Worm (Caenorhabditis elegans): ENCODE results near the gene T26H5.4.

DNA sequence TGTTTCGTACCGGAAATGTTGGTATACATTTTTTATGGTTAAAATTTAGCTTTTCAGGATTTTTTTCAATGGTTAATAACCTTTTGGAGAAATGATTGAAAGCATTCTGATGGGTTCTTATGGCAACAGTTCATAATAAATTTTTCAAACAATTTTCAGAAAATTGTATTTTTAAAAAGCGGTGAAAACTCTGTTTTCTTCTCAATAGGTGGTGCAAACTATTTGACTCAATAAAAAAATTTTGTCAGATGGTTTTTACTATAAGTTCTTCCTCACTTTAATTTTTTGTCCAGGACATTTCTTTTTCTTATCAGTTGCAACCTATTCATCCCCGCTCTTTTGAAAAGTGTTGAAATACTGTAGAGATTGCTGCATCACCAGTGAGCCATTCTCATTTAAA lies 364 bp upstream of the T26H5.4 start, which contains the start of gene T26H5.14:
- no peak for TF ChIP-seq nfya-1 (tag; optimal IDR thresholded peaks at IDR 0.05; ENCODE audit: insufficient read depth)
- no peak for TF ChIP-seq elt-1 (tag; optimal IDR thresholded peaks at IDR 0.05)
- TF ChIP-seq zag-1 (tag; optimal IDR thresholded peaks at IDR 0.05), result no peak
- no peak for TF ChIP-seq nhr-12 (tag; optimal IDR thresholded peaks at IDR 0.05)
- TF ChIP-seq ama-1 (optimal IDR thresholded peaks at IDR 0.05), result no peak
- TF ChIP-seq snpc-4 (tag; optimal IDR thresholded peaks at IDR 0.05), result no peak
- no peak for TF ChIP-seq mdl-1 (tag; optimal IDR thresholded peaks at IDR 0.05)
- TF ChIP-seq ztf-11 (tag; optimal IDR thresholded peaks at IDR 0.05), result no peak
- TF ChIP-seq nhr-77 (tag; optimal IDR thresholded peaks at IDR 0.05), result no peak
- TF ChIP-seq jun-1 (tag; optimal IDR thresholded peaks at IDR 0.05), result no peak
- TF ChIP-seq nhr-28 (tag; optimal IDR thresholded peaks at IDR 0.05), result no peak
- no peak for TF ChIP-seq elt-3 (tag; optimal IDR thresholded peaks at IDR 0.05)
- TF ChIP-seq egl-27 (tag; optimal IDR thresholded peaks at IDR 0.05), result no peak
- TF ChIP-seq sea-2 (GFP tag; optimal IDR thresholded peaks at IDR 0.05), result no peak
